Fruit fly (Drosophila melanogaster) Kc167 (cell line): ENCODE results near the gene CG31121.

Experiments
- Myc ChIP-seq: fragments of >200 bp; optimal IDR thresholded peaks from 2 replicates; lab custom pipeline; 2017; ENCODE audit warnings: missing external identifiers
- Sin3A ChIP-seq: fragments of >200 bp; optimal IDR thresholded peaks from 2 replicates; lab custom pipeline; 2018; ENCODE audit warnings: missing external identifiers
- h ChIP-seq: fragments of >200 bp; optimal IDR thresholded peaks from 3 replicates; lab custom pipeline; 2018; ENCODE audit warnings: missing external identifiers
- insv ChIP-seq: fragments of >200 bp; optimal IDR thresholded peaks from 3 replicates; lab custom pipeline; 2018; ENCODE audit warnings: missing external identifiers
- psq ChIP-seq: fragments of >200 bp; optimal IDR thresholded peaks from 2 replicates; lab custom pipeline; 2017; ENCODE audit warnings: missing external identifiers
- ttk ChIP-seq: sonication (Bioruptor generic); optimal IDR thresholded peaks from 2 replicates; lab custom pipeline; 2017; ENCODE audit warnings: missing external identifiers

Gene CG31121

DNA sequence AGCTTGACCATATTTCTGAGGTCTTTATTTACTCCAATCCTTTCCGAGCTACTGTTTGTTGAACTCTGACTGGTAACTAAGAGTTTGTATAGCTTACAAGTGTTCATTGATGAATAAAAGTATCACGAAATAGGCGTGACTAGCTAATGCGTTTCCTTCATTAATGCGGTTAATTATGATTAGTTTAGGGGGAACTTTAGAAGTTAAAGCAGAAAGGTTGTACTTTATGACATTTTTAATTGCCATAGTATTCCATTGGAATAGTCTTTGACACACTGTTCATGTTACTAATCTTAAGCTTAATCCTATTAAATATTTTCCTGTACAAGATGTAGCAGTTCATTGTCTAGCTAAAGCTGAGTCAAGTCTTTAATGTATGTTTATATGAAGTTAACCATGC, 34.7 kb downstream of the CG31121 start, which contains the start of gene ppk22:
Gene ppk22, minus strand, starts transcription at position 101 of the 400 bp plus-strand sequence.
- no peak for TF ChIP-seq Sin3A (lab: Kevin White, UChicago)
- no peak for TF ChIP-seq psq
- TF ChIP-seq insv (lab: Kevin White, UChicago) = no peak
- TF ChIP-seq Myc = no peak
- no peak for TF ChIP-seq h (lab: Kevin White, UChicago)

DNA sequence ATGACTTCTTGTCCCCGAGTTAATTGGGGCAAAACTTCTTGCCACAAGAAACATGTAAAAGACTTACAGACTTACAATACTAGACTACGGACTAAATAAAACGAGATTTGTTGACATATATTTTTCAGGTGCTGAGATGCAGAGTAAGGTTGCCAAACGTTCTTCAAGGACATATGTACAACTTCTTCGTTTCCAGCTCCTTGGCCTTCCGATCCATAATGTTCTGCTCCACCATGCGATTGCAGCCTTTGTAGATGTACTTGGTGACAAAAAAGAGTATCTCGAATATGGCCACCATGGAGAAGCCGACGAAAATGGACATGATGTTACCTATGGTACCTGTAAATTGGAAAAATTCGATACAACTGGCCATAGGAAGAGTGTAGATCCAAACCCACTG, 36.9 kb downstream of the CG31121 start, which contains the start of gene CAH4:
Gene CAH4, minus strand, starts transcription at position 101 of the 400 bp plus-strand sequence.
- TF ChIP-seq insv (lab: Kevin White, UChicago) (no peak), h (lab: Kevin White, UChicago) (no peak), Myc (no peak), Sin3A (lab: Kevin White, UChicago) (no peak), psq (no peak), ttk (lab: Kevin White, UChicago) (no peak)

DNA sequence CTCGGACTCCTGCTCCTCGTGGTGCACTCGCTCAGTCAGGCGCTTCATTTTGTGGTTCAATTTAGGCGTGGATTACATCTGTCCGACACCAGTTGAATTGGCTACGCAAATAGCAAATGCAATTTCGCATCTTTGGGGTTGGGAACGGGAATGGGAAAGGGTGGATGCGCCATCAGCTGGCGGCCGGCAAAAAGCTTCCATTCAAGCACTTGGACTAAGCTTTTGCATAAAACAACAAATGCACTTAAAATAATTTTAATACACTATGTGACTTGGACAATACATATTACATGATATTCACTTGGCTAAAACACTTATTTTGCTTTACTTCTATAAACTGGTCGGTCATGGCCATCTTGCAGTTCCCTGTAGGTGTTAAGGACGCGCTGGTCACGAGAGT, 38.3 kb downstream of the CG31121 start, which contains the start of gene HDAC11:
Gene HDAC11, minus strand, starts transcription at position 101 of the 400 bp plus-strand sequence.
- no peak for TF ChIP-seq h (lab: Kevin White, UChicago)
- no peak for TF ChIP-seq Sin3A (lab: Kevin White, UChicago)
- no peak for TF ChIP-seq psq
- no peak for TF ChIP-seq insv (lab: Kevin White, UChicago)
- no peak for TF ChIP-seq ttk (lab: Kevin White, UChicago)
- no peak for TF ChIP-seq Myc

dm6 chr3R:24851429-24851828, 43.0 kb downstream of the CG31121 start, which contains the start of gene Nct:
Nct (plus strand) TSS chr3R:24851601.
- TF ChIP-seq ttk (lab: Kevin White, UChicago) (no peak), psq (no peak), Sin3A (lab: Kevin White, UChicago) (no peak), insv (lab: Kevin White, UChicago) (no peak), Myc (no peak), h (lab: Kevin White, UChicago) (no peak)

- TF ChIP-seq ttk (lab: Kevin White, UChicago) (no peak), h (lab: Kevin White, UChicago) (no peak), insv (lab: Kevin White, UChicago) (no peak), psq (no peak), Myc (no peak), Sin3A (lab: Kevin White, UChicago) (no peak)
Measured at dm6 chr3R:24850420-24850819, 44.0 kb downstream of the CG31121 start, which contains the start of gene CG7006. CG7006 (plus strand) TSS chr3R:24850627.

- TF ChIP-seq Sin3A (lab: Kevin White, UChicago) (no peak), ttk (lab: Kevin White, UChicago) (no peak), insv (lab: Kevin White, UChicago) (no peak), h (lab: Kevin White, UChicago) (no peak), Myc (no peak), psq (no peak)
Measured at dm6 chr3R:24845952-24846848, 48.2 kb downstream of the CG31121 start.

DNA sequence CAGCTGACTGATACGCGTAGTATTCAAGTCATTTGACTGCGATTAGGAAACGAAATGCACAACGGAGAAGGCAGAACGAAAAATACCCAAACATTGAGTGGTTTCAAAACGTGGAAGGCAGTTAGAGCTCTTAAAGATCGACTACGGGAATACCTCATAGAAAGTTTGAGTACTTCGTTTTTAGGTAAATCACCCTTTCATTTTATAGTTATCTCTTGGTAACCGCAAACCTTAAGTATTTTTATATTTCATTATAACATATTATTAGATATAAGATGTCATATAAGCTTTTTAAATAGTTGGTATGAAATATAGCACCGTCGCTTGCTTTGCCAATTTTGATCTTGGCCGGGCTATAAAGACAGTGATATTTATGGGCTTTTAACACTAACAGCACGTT, 49.3 kb downstream of the CG31121 start:
- TF ChIP-seq Myc = no peak
- no peak for TF ChIP-seq psq
- no peak for TF ChIP-seq h (lab: Kevin White, UChicago)
- TF ChIP-seq ttk (lab: Kevin White, UChicago) = no peak
- no peak for TF ChIP-seq Sin3A (lab: Kevin White, UChicago)
- TF ChIP-seq insv (lab: Kevin White, UChicago) = no peak

DNA sequence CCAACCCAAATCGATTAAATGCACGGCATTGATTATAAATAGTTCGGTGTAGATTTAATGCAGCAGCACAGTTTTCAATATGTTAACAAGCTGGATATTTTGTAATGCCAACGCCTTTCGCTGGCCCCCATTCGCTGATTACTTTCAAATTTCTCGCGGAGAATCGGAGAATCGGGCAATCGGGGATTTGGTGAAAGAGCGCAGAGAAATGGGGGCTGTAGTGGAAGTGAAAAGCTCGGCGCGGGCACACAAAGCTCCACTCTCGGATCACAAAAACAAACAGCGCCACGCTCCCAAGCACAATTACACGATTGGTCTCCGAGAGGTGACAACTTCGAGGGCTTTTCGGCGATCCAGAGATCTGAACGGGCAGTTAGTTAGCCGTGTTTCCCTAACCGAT, 52.8 kb downstream of the CG31121 start, which contains the start of gene Esp:
Gene Esp, plus strand, starts transcription at position 301 of the 400 bp plus-strand sequence.
- TF ChIP-seq insv (lab: Kevin White, UChicago) (no peak), Myc (no peak), psq (no peak), ttk (lab: Kevin White, UChicago) (no peak), h (lab: Kevin White, UChicago) (no peak), Sin3A (lab: Kevin White, UChicago) (no peak)

DNA sequence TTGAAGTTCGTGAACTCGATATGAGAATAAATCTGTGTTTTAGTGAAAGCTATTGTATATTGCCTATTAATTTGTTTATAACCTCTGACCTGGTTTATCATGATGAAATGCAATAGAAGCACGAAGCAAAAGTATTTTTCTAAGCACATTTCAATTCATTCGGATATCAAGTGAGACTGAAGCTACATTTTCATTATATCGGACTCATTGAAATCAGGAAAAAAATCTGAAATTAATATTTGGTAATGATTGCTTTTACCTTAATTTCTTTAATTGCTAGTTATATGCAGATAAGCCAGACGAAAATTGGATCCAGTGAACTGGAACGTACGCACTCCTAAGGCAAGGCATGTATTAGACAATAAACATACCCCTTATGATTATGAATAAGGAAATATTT, 53.3 kb downstream of the CG31121 start, which contains the start of gene CG33658:
Gene CG33658, minus strand, starts transcription at position 101 of the 400 bp plus-strand sequence.
- TF ChIP-seq Sin3A (lab: Kevin White, UChicago) (no peak), insv (lab: Kevin White, UChicago) (no peak), ttk (lab: Kevin White, UChicago) (no peak), psq (no peak), h (lab: Kevin White, UChicago) (no peak), Myc (no peak)

DNA sequence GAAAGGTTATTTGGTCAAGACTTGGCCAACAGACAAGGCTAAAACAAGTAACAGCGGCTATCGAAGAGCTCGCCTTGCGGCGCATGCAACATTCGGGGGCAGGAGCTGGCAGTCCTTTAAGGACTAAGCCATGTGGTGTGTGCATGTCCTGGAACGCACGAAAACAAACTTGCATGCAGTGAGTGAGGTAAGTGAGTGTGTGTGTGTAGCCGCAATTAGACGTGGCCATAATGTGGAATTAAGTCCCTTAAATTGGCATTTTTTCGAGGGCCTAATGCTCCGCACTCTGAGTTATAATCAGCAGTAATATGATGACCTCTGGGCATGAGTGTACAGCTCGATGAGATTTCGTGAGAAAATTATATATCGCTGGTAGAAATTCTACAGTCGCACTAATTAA, 60.8 kb downstream of the CG31121 start, which contains the start of gene sosie:
Gene sosie, plus strand, starts transcription at position 301 of the 400 bp plus-strand sequence.
- TF ChIP-seq Myc (no peak), psq (no peak), insv (lab: Kevin White, UChicago) (no peak), Sin3A (lab: Kevin White, UChicago) (no peak), h (lab: Kevin White, UChicago) (no peak), ttk (lab: Kevin White, UChicago) (no peak)
